Fruit fly (Drosophila melanogaster) whole organism, embryonic: Measurements from ENCODE around the gene Sec24CD.

Source experiments
- CG4707 ChIP-seq: fragments of 200-800 bp; sonication (Bioruptor generic); optimal IDR thresholded peaks from 2 replicates; lab custom pipeline; 2018; ENCODE audit warnings: missing biosample characterization, mild to moderate bottlenecking, missing genetic modification characterization, moderate library complexity
- Camta ChIP-seq: fragments of 200-800 bp; sonication (Bioruptor generic); optimal IDR thresholded peaks from 2 replicates; lab custom pipeline; 2016; ENCODE audit warnings: missing biosample characterization, missing genetic modification characterization
- NC2β ChIP-seq: fragments of 200-800 bp; sonication (Bioruptor generic); optimal IDR thresholded peaks from 2 replicates; lab custom pipeline; 2016; ENCODE audit warnings: missing biosample characterization, missing genetic modification characterization

- TF ChIP-seq NC2β (no peak), CG4707 (GFP tag; lab: Kevin White, UChicago) (no peak), Camta (GFP tag; lab: Kevin White, UChicago) (no peak)
These were observed 3.8 kb upstream of the Sec24CD start, which contains the start of gene Tengl1 for dm6 chr2L:2240493-2240892.
